Fruit fly (Drosophila melanogaster): Measurements from ENCODE around the gene t-Grip91.

t-Grip91 gene

DNA sequence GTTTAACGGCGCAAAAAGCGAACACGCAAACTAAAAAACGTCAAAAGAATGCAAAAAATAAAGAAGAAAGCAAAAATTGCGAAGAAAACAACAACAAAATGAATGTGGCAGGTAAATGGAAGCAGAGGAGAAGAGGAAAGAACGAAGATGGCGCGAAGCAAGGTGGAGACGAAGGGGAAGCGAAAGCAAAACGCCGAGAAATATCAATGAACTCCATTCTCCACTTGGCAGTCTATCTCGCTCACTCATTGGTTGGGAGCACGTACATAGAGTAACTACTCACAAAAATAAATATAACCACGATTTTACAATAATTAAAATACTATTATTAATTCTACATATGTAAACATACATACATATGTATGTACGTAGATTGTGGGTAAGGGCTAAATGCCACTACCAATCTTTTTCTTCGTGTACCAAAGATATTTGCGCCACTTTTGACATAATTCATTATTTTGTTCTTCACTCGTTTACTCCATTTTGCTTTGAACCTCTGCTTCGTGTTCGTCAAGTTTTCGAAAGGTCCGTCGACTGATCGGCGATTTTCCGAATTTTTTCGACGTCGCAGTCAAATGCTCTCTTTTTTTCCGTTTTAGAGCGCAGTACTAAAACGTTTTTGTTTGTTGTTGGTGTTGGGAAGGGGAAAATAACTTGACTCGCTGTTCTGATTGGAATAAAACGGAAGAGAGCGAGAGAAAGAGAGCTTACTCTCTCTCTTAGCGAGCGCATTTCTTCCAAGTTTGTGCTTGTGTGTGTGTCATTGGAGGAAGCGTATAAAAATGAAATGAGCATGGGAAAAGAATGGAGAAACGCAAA lies 38.6 kb upstream of the t-Grip91 start (continued):
- TF ChIP-seq Eip74EF (GFP tag; optimal IDR thresholded peaks at IDR 0.05) (no peak), zf30C (GFP tag; optimal IDR thresholded peaks at IDR 0.05) (no peak), Rfx (GFP tag; IDR thresholded peaks at IDR 0.05) (no peak), crol (GFP tag; IDR thresholded peaks at IDR 0.05) (peak; percentile 49), Dp (GFP tag; optimal IDR thresholded peaks at IDR 0.05) (peak; percentile 1), pb (GFP tag; optimal IDR thresholded peaks at IDR 0.05) (no peak), kah (GFP tag; optimal IDR thresholded peaks at IDR 0.05) (peak; percentile 34), gsb-n (tag; optimal IDR thresholded peaks at IDR 0.05) (peak; percentile 9), CG16863 (GFP tag; optimal IDR thresholded peaks at IDR 0.05) (no peak), fd102C (GFP tag; optimal IDR thresholded peaks at IDR 0.05) (no peak), CG4360 (GFP tag; IDR thresholded peaks at IDR 0.05) (peak; percentile 73), kay (GFP tag; optimal IDR thresholded peaks at IDR 0.05) (no peak), Oaz (GFP tag; IDR thresholded peaks at IDR 0.05) (no peak), Nf-YB (GFP tag; optimal IDR thresholded peaks at IDR 0.05) (peak; percentile 51)

DNA sequence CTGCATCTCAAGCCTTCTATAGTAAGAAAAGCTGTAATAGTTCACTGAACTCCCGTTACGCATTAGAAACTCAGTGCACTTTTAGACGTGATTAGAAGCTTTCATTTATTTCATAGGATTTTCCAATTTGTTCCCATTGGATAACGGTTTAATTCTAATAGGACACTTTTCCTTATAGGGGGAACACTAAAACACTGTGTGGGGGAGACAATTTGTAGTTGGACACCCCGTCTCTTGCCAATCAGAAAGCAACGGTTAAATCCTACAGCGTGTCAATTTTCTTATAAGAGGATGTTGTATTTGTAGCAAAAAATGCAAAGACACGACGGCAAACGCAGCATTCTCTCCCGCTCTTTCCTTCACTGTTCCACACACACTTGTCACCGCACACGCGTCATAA lies 37.9 kb upstream of the t-Grip91 start:
- 0 out of 2 replicates have a peak, but pooled peaks have one; percentile 7 for TF ChIP-seq hbn (GFP tag; IDR thresholded peaks at IDR 0.05; ENCODE audit: partially characterized antibody)
- no peak for TF ChIP-seq CG5953 (GFP tag; IDR thresholded peaks at IDR 0.05)
- no peak for TF ChIP-seq CG13894 (tag; optimal IDR thresholded peaks at IDR 0.05)
- TF ChIP-seq disco-r (GFP tag; optimal IDR thresholded peaks at IDR 0.05): no peak
- peak; percentile 96 for TF ChIP-seq Elba2 (GFP tag; optimal IDR thresholded peaks at IDR 0.05)
- TF ChIP-seq zen (tag; optimal IDR thresholded peaks at IDR 0.05): peak; percentile 12
- TF ChIP-seq br (optimal IDR thresholded peaks at IDR 0.05): no peak
- TF ChIP-seq gem (tag; optimal IDR thresholded peaks at IDR 0.05): no peak
- TF ChIP-seq sim (GFP tag; IDR thresholded peaks at IDR 0.05): no peak
- TF ChIP-seq mirr (GFP tag; optimal IDR thresholded peaks at IDR 0.05): no peak
- no peak for TF ChIP-seq luna (GFP tag; optimal IDR thresholded peaks at IDR 0.05)
- no peak for TF ChIP-seq Myb (GFP tag; optimal IDR thresholded peaks at IDR 0.05)
- no peak for TF ChIP-seq bigmax (GFP tag; optimal IDR thresholded peaks at IDR 0.05)
- no peak for TF ChIP-seq Antp (GFP tag; optimal IDR thresholded peaks at IDR 0.05)
- no peak for TF ChIP-seq ATbp (GFP tag; optimal IDR thresholded peaks at IDR 0.05)
- TF ChIP-seq insv (GFP tag; optimal IDR thresholded peaks at IDR 0.05): peak; percentile 77 to 98

DNA sequence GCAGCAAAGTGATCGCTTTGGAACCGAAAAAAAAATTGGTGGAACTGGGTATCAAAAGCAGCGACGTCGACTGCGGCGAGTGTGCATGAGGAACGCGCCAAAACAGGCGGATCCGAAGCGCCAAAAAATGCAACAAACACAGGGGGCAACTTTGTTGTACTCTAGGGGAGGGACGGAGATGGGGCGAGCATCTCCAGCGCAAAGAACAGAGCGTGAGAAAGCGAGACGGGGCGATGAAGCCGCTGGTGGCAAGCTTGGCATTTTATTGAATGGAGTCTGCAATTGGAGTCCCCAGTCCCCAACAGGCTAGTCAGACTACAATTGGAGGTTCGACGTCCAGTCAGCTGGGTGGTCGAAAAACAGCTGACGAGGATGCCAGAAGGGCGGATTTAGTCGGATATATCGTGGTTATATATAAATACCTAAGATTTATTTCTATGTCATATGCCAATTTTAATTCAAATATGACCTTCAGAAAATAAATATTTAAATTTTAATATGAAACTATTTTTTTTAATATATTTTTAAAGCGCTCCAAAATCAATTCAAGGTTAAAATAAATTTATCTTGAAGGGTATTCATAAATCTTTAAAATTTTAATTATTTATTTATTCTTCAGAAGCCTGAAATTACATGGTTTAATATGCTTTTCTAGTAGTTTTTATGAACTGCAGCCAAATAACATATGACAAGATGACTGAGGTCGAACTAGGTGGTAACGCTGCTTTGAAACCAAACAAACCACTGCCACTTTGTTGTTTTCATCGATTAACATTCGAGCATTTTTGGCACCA lies 37.1 kb upstream of the t-Grip91 start:
- TF ChIP-seq eve (GFP tag; optimal IDR thresholded peaks at IDR 0.05): no peak
- TF ChIP-seq Rfx (GFP tag; IDR thresholded peaks at IDR 0.05): peak; percentile 78
- TF ChIP-seq rib (GFP tag; IDR thresholded peaks at IDR 0.05): no peak
- no peak for TF ChIP-seq CG9876 (GFP tag; optimal IDR thresholded peaks at IDR 0.05)
- peak; percentile 86 for TF ChIP-seq CG2875 (GFP tag; optimal IDR thresholded peaks at IDR 0.05)
- TF ChIP-seq gcm2 (GFP tag; optimal IDR thresholded peaks at IDR 0.05): peak; percentile 32
- no peak for TF ChIP-seq pan (optimal IDR thresholded peaks at IDR 0.05)
- TF ChIP-seq pan (GFP tag; optimal IDR thresholded peaks at IDR 0.05 in 1 of 2, IDR thresholded peaks at IDR 0.05 in 1 of 2): peak in 1 of 2 experiments; percentile 78
- peak; percentile 90 for TF ChIP-seq dysf (GFP tag; IDR thresholded peaks at IDR 0.05)
- TF ChIP-seq sd (tag; optimal IDR thresholded peaks at IDR 0.05): peak; percentile 66
- peak; percentile 73 for TF ChIP-seq HLH3B (GFP tag; IDR thresholded peaks at IDR 0.05)
- TF ChIP-seq MBD-R2 (GFP tag; IDR thresholded peaks at IDR 0.05): peak; percentile 65
- no peak for TF ChIP-seq CG17912 (GFP tag; optimal IDR thresholded peaks at IDR 0.05)
- no peak for TF ChIP-seq p53 (GFP tag; optimal IDR thresholded peaks at IDR 0.05)
- peak; percentile 44 for TF ChIP-seq HLH54F (GFP tag; optimal IDR thresholded peaks at IDR 0.05)
- TF ChIP-seq E2f2 (GFP tag; IDR thresholded peaks at IDR 0.05): peak; percentile 54; the same call in 1 of the 2 replicates
- peak; percentile 76 for TF ChIP-seq CG13894 (tag; optimal IDR thresholded peaks at IDR 0.05)
- no peak for TF ChIP-seq Poxn (GFP tag; IDR thresholded peaks at IDR 0.05)
- no peak for TF ChIP-seq maf-S (GFP tag; optimal IDR thresholded peaks at IDR 0.05)
- TF ChIP-seq cg (GFP tag; optimal IDR thresholded peaks at IDR 0.05): no peak
